Fruit fly (Drosophila melanogaster) whole organism, embryonic: ENCODE measurements around the gene CG6149.

Source experiments
- BtbVII ChIP-seq: fragments of 200-800 bp; sonication (Bioruptor generic); optimal IDR thresholded peaks from 3 replicates; lab custom pipeline; 2017; ENCODE audit warnings: missing biosample characterization, mild to moderate bottlenecking, missing genetic modification characterization
- CG10209 ChIP-seq: fragments of 200-800 bp; sonication (Bioruptor generic); optimal IDR thresholded peaks from 3 replicates; lab custom pipeline; 2017; ENCODE audit warnings: missing biosample characterization, mild to moderate bottlenecking, missing genetic modification characterization, missing genetic modification reagents
- CG11247 ChIP-seq: fragments of 200-800 bp; sonication (Bioruptor generic); IDR thresholded peaks from 2 replicates; pipeline ENCODE4 v1.3.6; 2022; ENCODE audit warnings: missing biosample characterization, missing genetic modification characterization
- CG12299 ChIP-seq: fragments of 200-800 bp; sonication (Bioruptor generic); optimal IDR thresholded peaks from 2 replicates; lab custom pipeline; 2018; ENCODE audit warnings: missing biosample characterization, mild to moderate bottlenecking, missing genetic modification characterization
- CG12769 ChIP-seq: fragments of 200-800 bp; sonication (Bioruptor generic); optimal IDR thresholded peaks from 2 replicates; lab custom pipeline; 2019; ENCODE audit warnings: missing biosample characterization, mild to moderate bottlenecking, missing genetic modification characterization, moderate library complexity
- CG1647 ChIP-seq: fragments of 200-800 bp; sonication (Bioruptor generic); optimal IDR thresholded peaks from 3 replicates; lab custom pipeline; 2016; ENCODE audit warnings: missing biosample characterization, missing genetic modification characterization
- CG16863 ChIP-seq: fragments of 200-800 bp; sonication (Bioruptor generic); optimal IDR thresholded peaks from 3 replicates; lab custom pipeline; 2016; ENCODE audit warnings: missing biosample characterization, missing genetic modification characterization
- CG17361 ChIP-seq: fragments of 200-800 bp; sonication (Bioruptor generic); IDR thresholded peaks from 3 replicates; pipeline ENCODE4 v1.3.6; 2022; ENCODE audit warnings: missing biosample characterization, missing genetic modification characterization
- CG30431 ChIP-seq: fragments of 200-800 bp; sonication (Bioruptor generic); optimal IDR thresholded peaks from 2 replicates; lab custom pipeline; 2017; ENCODE audit warnings: missing biosample characterization, missing genetic modification characterization
- CG32767 ChIP-seq: fragments of 200-800 bp; sonication (Bioruptor generic); IDR thresholded peaks from 2 replicates; pipeline ENCODE4 v1.3.6; 2022; ENCODE audit warnings: missing biosample characterization, missing genetic modification characterization
- CG3281 ChIP-seq: fragments of 200-800 bp; sonication (Bioruptor generic); optimal IDR thresholded peaks from 3 replicates; lab custom pipeline; 2017; ENCODE audit warnings: missing biosample characterization, mild to moderate bottlenecking, missing genetic modification characterization
- CG7928 ChIP-seq: fragments of 200-800 bp; sonication (Bioruptor generic); optimal IDR thresholded peaks from 2 replicates; lab custom pipeline; 2017; ENCODE audit warnings: missing biosample characterization, mild to moderate bottlenecking, missing genetic modification characterization
- CG8290 ChIP-seq, 3 experiments: fragments of 200-800 bp; sonication (Bioruptor generic); optimal IDR thresholded peaks; 2 replicates each; lab custom pipeline; 2016 to 2019; ENCODE audit warnings: missing biosample characterization in 3 of 3, missing genetic modification characterization in 3 of 3, mild to moderate bottlenecking in 2 of 3, moderate library complexity in 1 of 3
- CG9932 ChIP-seq: fragments of 200-800 bp; sonication (Bioruptor generic); IDR thresholded peaks from 2 replicates; pipeline ENCODE4 v1.3.6; 2022; ENCODE audit warnings: missing biosample characterization, missing genetic modification characterization
- Camta ChIP-seq: fragments of 200-800 bp; sonication (Bioruptor generic); optimal IDR thresholded peaks from 2 replicates; lab custom pipeline; 2016; ENCODE audit warnings: missing biosample characterization, missing genetic modification characterization
- D19A ChIP-seq: fragments of 200-800 bp; optimal IDR thresholded peaks from 3 replicates; lab custom pipeline; 2019; ENCODE audit warnings: missing biosample characterization, mild to moderate bottlenecking, missing genetic modification characterization, moderate library complexity
- Drgx ChIP-seq: fragments of 200-800 bp; sonication (Bioruptor generic); IDR thresholded peaks from 2 replicates; pipeline ENCODE4 v1.3.6; 2022; ENCODE audit warnings: missing biosample characterization, missing genetic modification characterization
- Eip74EF ChIP-seq, 2 experiments: fragments of 200-800 bp in 1 of 2; fragments of >200 bp in 1 of 2; sonication (Bioruptor generic) in 1 of 2; optimal IDR thresholded peaks; 2 replicates each; lab custom pipeline; 2017 to 2019; ENCODE audit warnings: missing biosample characterization in 2 of 2, missing genetic modification characterization in 2 of 2, mild to moderate bottlenecking in 1 of 2, moderate library complexity in 1 of 2
- HLH3B ChIP-seq: fragments of 200-800 bp; sonication (Bioruptor generic); IDR thresholded peaks from 2 replicates; pipeline ENCODE4 v1.3.6; 2022; ENCODE audit warnings: missing biosample characterization, missing genetic modification characterization
- Lhr ChIP-seq: fragments of 200-800 bp; sonication (Bioruptor generic); optimal IDR thresholded peaks from 3 replicates; lab custom pipeline; 2017; ENCODE audit warnings: mild to moderate bottlenecking, missing biosample characterization, missing genetic modification reagents, missing genetic modification characterization
- Med ChIP-seq: fragments of 200-800 bp; sonication (Bioruptor generic); peaks from one replicate; lab custom pipeline; 2016; ENCODE audit warnings: missing biosample characterization, missing genetic modification characterization, mild to moderate bottlenecking, inconsistent platforms, moderate library complexity
- Meics ChIP-seq: fragments of 200-800 bp; sonication (Bioruptor generic); optimal IDR thresholded peaks from 2 replicates; lab custom pipeline; 2017; ENCODE audit warnings: missing biosample characterization, mild to moderate bottlenecking, missing genetic modification characterization
- Nf-YB ChIP-seq: fragments of 200-800 bp; sonication (Bioruptor generic); optimal IDR thresholded peaks from 3 replicates; lab custom pipeline; 2019; ENCODE audit warnings: missing biosample characterization, mild to moderate bottlenecking, missing genetic modification characterization, moderate library complexity
- Nf-YC ChIP-seq: fragments of 200-800 bp; optimal IDR thresholded peaks from 3 replicates; lab custom pipeline; 2019; ENCODE audit warnings: missing biosample characterization, mild to moderate bottlenecking, missing genetic modification characterization, moderate library complexity
- Rfx ChIP-seq: fragments of 200-800 bp; sonication (Bioruptor generic); IDR thresholded peaks from 2 replicates; pipeline ENCODE4 v1.3.6; 2022; ENCODE audit warnings: missing biosample characterization, missing genetic modification characterization
- Six4 ChIP-seq: fragments of 200-800 bp; sonication (Bioruptor generic); optimal IDR thresholded peaks from 2 replicates; lab custom pipeline; 2016; ENCODE audit warnings: missing biosample characterization, missing genetic modification characterization
- Ssrp ChIP-seq: fragments of 200-800 bp; sonication (Bioruptor generic); optimal IDR thresholded peaks from 2 replicates; lab custom pipeline; 2018; ENCODE audit warnings: missing biosample characterization, mild to moderate bottlenecking, missing genetic modification characterization, moderate library complexity
- Taf1 ChIP-seq: fragments of 200-800 bp; sonication (Bioruptor generic); IDR thresholded peaks from 2 replicates; pipeline ENCODE4 v1.3.6; 2022; ENCODE audit warnings: missing biosample characterization, missing genetic modification characterization
- al ChIP-seq: fragments of 200-800 bp; sonication (Bioruptor generic); IDR thresholded peaks from 2 replicates; pipeline ENCODE4 v1.3.6; 2022; ENCODE audit warnings: missing biosample characterization, missing genetic modification characterization
- exex ChIP-seq: fragments of 200-800 bp; sonication (Bioruptor generic); optimal IDR thresholded peaks from 4 replicates; lab custom pipeline; 2018; ENCODE audit warnings: missing biosample characterization, mild to moderate bottlenecking, missing genetic modification characterization, moderate library complexity
- ftz-f1 ChIP-seq: fragments of 200-800 bp; sonication (Bioruptor generic); optimal IDR thresholded peaks from 2 replicates; lab custom pipeline; 2016; ENCODE audit warnings: missing biosample characterization, missing genetic modification characterization
- gsb ChIP-seq: fragments of 200-800 bp; sonication (Bioruptor generic); IDR thresholded peaks from 2 replicates; pipeline ENCODE4 v1.3.6; 2022; ENCODE audit warnings: missing biosample characterization, missing genetic modification characterization
- inv ChIP-seq: fragments of 200-800 bp; sonication (Bioruptor generic); IDR thresholded peaks from 2 replicates; pipeline ENCODE4 v1.3.6; 2022; ENCODE audit warnings: missing biosample characterization, missing genetic modification characterization; ENCODE audit not compliant: partially characterized antibody
- ken ChIP-seq: fragments of 200-800 bp; sonication (Bioruptor generic); IDR thresholded peaks from 3 replicates; pipeline ENCODE4 v1.3.6; 2022; ENCODE audit warnings: missing biosample characterization, missing genetic modification characterization
- kni ChIP-seq: fragments of 200-800 bp; sonication (Bioruptor generic); optimal IDR thresholded peaks from 3 replicates; lab custom pipeline; 2017; ENCODE audit warnings: mild to moderate bottlenecking, missing biosample characterization, missing genetic modification reagents, missing genetic modification characterization
- maf-S ChIP-seq: fragments of 200-800 bp; sonication (Bioruptor generic); optimal IDR thresholded peaks from 2 replicates; lab custom pipeline; 2016; ENCODE audit warnings: missing biosample characterization, missing genetic modification characterization
- nerfin-1 ChIP-seq: fragments of 200-800 bp; sonication (Bioruptor generic); optimal IDR thresholded peaks from 3 replicates; lab custom pipeline; 2019; ENCODE audit warnings: missing biosample characterization, mild to moderate bottlenecking, missing genetic modification characterization, moderate library complexity
- oc ChIP-seq: fragments of 200-800 bp; sonication (Bioruptor generic); optimal IDR thresholded peaks from 2 replicates; lab custom pipeline; 2018; ENCODE audit warnings: missing biosample characterization, mild to moderate bottlenecking, missing genetic modification characterization, moderate library complexity
- pfk ChIP-seq: fragments of 200-800 bp; sonication (Bioruptor generic); optimal IDR thresholded peaks from 2 replicates; lab custom pipeline; 2018; ENCODE audit warnings: missing biosample characterization, mild to moderate bottlenecking, missing genetic modification characterization, moderate library complexity
- pnt ChIP-seq: fragments of 200-800 bp; sonication (Bioruptor generic); optimal IDR thresholded peaks from 3 replicates; lab custom pipeline; 2016; ENCODE audit warnings: missing biosample characterization, missing genetic modification characterization
- psq ChIP-seq: fragments of 200-800 bp; sonication (Bioruptor generic); optimal IDR thresholded peaks from 2 replicates; lab custom pipeline; 2017; ENCODE audit warnings: missing biosample characterization, missing genetic modification characterization
- pum ChIP-seq: fragments of 200-800 bp; sonication (Bioruptor generic); optimal IDR thresholded peaks from 2 replicates; lab custom pipeline; 2016; ENCODE audit warnings: missing biosample characterization, missing genetic modification characterization
- ro ChIP-seq: fragments of 200-800 bp; sonication (Bioruptor generic); IDR thresholded peaks from 2 replicates; pipeline ENCODE4 v1.3.6; 2022; ENCODE audit warnings: missing biosample characterization, missing genetic modification characterization
- sisA ChIP-seq: fragments of 200-800 bp; sonication (Bioruptor generic); IDR thresholded peaks from 2 replicates; pipeline ENCODE4 v1.3.6; 2022; ENCODE audit warnings: missing biosample characterization, missing genetic modification characterization
- slou ChIP-seq: fragments of 200-800 bp; sonication (Bioruptor generic); optimal IDR thresholded peaks from 3 replicates; lab custom pipeline; 2016; ENCODE audit warnings: missing biosample characterization, missing genetic modification characterization
- stwl ChIP-seq: fragments of 200-800 bp; sonication (Bioruptor generic); optimal IDR thresholded peaks from 3 replicates; lab custom pipeline; 2018; ENCODE audit warnings: missing biosample characterization, mild to moderate bottlenecking, missing genetic modification characterization, moderate library complexity
- tin ChIP-seq: fragments of 200-800 bp; sonication (Bioruptor generic); optimal IDR thresholded peaks from 3 replicates; lab custom pipeline; 2016; ENCODE audit warnings: missing biosample characterization, missing genetic modification characterization
- ttk ChIP-seq: fragments of 200-800 bp; sonication (Bioruptor generic); IDR thresholded peaks from 2 replicates; pipeline ENCODE4 v2.1.2; 2022; ENCODE audit warnings: missing biosample characterization, missing genetic modification characterization
- tup ChIP-seq: fragments of 200-800 bp; sonication (Bioruptor generic); optimal IDR thresholded peaks from 2 replicates; lab custom pipeline; 2016; ENCODE audit warnings: missing biosample characterization, mild to moderate bottlenecking, missing genetic modification characterization, moderate library complexity

The CG6149 gene

dm6 chr3L:11441889-11442782 is 6.9 kb upstream of the CG6149 start (continued):
- no peak for TF ChIP-seq BtbVII (GFP tag; lab: Kevin White, UChicago)
- TF ChIP-seq pnt, result no peak
- TF ChIP-seq kni (GFP tag; lab: Kevin White, UChicago), result peak; percentile 5
- no peak for TF ChIP-seq CG30431
- peak; percentile 6 for TF ChIP-seq exex (tag; lab: Kevin White, UChicago)
- TF ChIP-seq CG11247 (GFP tag; lab: Robert Waterston, UW), result no peak
- TF ChIP-seq CG16863 (GFP tag; lab: Kevin White, UChicago), result no peak
- TF ChIP-seq Drgx, result peak; percentile 74
- 0 out of 2 replicates have a peak, but pooled peaks have one; percentile 5 for TF ChIP-seq HLH3B (GFP tag; lab: Robert Waterston, UW)
- peak; percentile 87 for TF ChIP-seq CG12769
- no peak for TF ChIP-seq ftz-f1 (GFP tag; lab: Kevin White, UChicago)
- no peak for TF ChIP-seq CG8290 (GFP tag; optimal IDR thresholded peaks at IDR 0.05; lab: Kevin White, UChicago)
- TF ChIP-seq CG8290 (tag; optimal IDR thresholded peaks at IDR 0.05; lab: Kevin White, UChicago), result peak in 1 of 2 experiments; percentile 63
- no peak for TF ChIP-seq sisA
- TF ChIP-seq psq (GFP tag; lab: Kevin White, UChicago), result peak; percentile 57
- TF ChIP-seq slou (GFP tag; lab: Kevin White, UChicago), result no peak
- no peak for TF ChIP-seq CG7928 (GFP tag; lab: Kevin White, UChicago)
- no peak for TF ChIP-seq D19A
- no peak for TF ChIP-seq CG1647 (GFP tag; lab: Kevin White, UChicago)
- no peak for TF ChIP-seq Camta (GFP tag; lab: Kevin White, UChicago)
- TF ChIP-seq Med, result peak; percentile 80
- TF ChIP-seq CG10209 (GFP tag; lab: Kevin White, UChicago), result no peak
- 0 out of 3 replicates have a peak, but pooled peaks have one; percentile 9 for TF ChIP-seq CG17361 (GFP tag; lab: Robert Waterston, UW)
- TF ChIP-seq CG32767 (GFP tag; lab: Robert Waterston, UW), result no peak
- no peak for TF ChIP-seq ro (GFP tag; lab: Robert Waterston, UW)
- no peak for TF ChIP-seq CG12299 (tag; lab: Kevin White, UChicago)
- TF ChIP-seq ken (GFP tag; lab: Robert Waterston, UW), result no peak
- TF ChIP-seq CG9932, result peak; percentile 36; the same call in 1 of the 2 replicates
- TF ChIP-seq pfk (GFP tag; lab: Kevin White, UChicago), result no peak
- TF ChIP-seq Lhr (GFP tag; lab: Kevin White, UChicago), result no peak
- TF ChIP-seq Ssrp (tag; lab: Kevin White, UChicago), result no peak
- TF ChIP-seq gsb (GFP tag; lab: Robert Waterston, UW), result no peak
- no peak for TF ChIP-seq Eip74EF (GFP tag; optimal IDR thresholded peaks at IDR 0.05; lab: Kevin White, UChicago)
- TF ChIP-seq ttk (GFP tag; lab: Robert Waterston, UW), result no peak
- no peak for TF ChIP-seq inv (GFP tag; lab: Robert Waterston, UW)
- no peak for TF ChIP-seq tup (GFP tag; lab: Kevin White, UChicago)
- peak; percentile 41 for TF ChIP-seq Meics
- TF ChIP-seq Nf-YB (GFP tag; lab: Kevin White, UChicago), result no peak
- no peak for TF ChIP-seq maf-S (GFP tag; lab: Kevin White, UChicago)
- TF ChIP-seq Taf1 (GFP tag; lab: Robert Waterston, UW), result no peak
- no peak for TF ChIP-seq Six4 (GFP tag; lab: Kevin White, UChicago)
- no peak for TF ChIP-seq nerfin-1 (tag; lab: Kevin White, UChicago)
- no peak for TF ChIP-seq tin (GFP tag; lab: Kevin White, UChicago)
- no peak for TF ChIP-seq Nf-YC
- TF ChIP-seq Rfx (GFP tag; lab: Robert Waterston, UW), result no peak
- TF ChIP-seq pum (GFP tag; lab: Kevin White, UChicago), result no peak
- no peak for TF ChIP-seq al
- no peak for TF ChIP-seq oc (tag; lab: Kevin White, UChicago)
- peak; percentile 17 for TF ChIP-seq CG3281
- TF ChIP-seq stwl (tag; lab: Kevin White, UChicago), result no peak
